Fruit fly (Drosophila melanogaster): ENCODE measurements around the gene HP1b.

dm6 chrX:9078263-9078662 lies 2.6 kb upstream of the HP1b start, which contains the start of gene CG44325:
- no peak for TF ChIP-seq CG13204 (GFP tag; optimal IDR thresholded peaks at IDR 0.05)
- TF ChIP-seq gl (tag; optimal IDR thresholded peaks at IDR 0.05), result peak; percentile 46
- TF ChIP-seq CG15710 (tag; optimal IDR thresholded peaks at IDR 0.05), result no peak
- peak; percentile 23 for TF ChIP-seq CG8301 (tag; optimal IDR thresholded peaks at IDR 0.05)

Measured in whole organism, pupa.